Fruit fly (Drosophila melanogaster) whole organism, embryonic: ENCODE results near the gene Pmm2.

Experiments used
- CG10209 ChIP-seq: fragments of 200-800 bp; sonication (Bioruptor generic); optimal IDR thresholded peaks from 3 replicates; lab custom pipeline; 2017; ENCODE audit warnings: missing biosample characterization, mild to moderate bottlenecking, missing genetic modification characterization, missing genetic modification reagents
- CG10267 ChIP-seq: fragments of 200-800 bp; sonication (Bioruptor generic); optimal IDR thresholded peaks from 2 replicates; lab custom pipeline; 2018; ENCODE audit warnings: missing biosample characterization, mild to moderate bottlenecking, missing genetic modification characterization, moderate library complexity
- CG11247 ChIP-seq: fragments of 200-800 bp; sonication (Bioruptor generic); IDR thresholded peaks from 2 replicates; pipeline ENCODE4 v1.3.6; 2022; ENCODE audit warnings: missing biosample characterization, missing genetic modification characterization
- CG12391 ChIP-seq: fragments of 200-800 bp; sonication (Bioruptor generic); optimal IDR thresholded peaks from 3 replicates; lab custom pipeline; 2018; ENCODE audit warnings: missing biosample characterization, mild to moderate bottlenecking, missing genetic modification characterization, moderate library complexity
- CG12744 ChIP-seq: fragments of 200-800 bp; sonication (Bioruptor generic); optimal IDR thresholded peaks from 2 replicates; lab custom pipeline; 2016; ENCODE audit warnings: missing biosample characterization, missing genetic modification characterization
- CG12942 ChIP-seq: fragments of 200-800 bp; sonication (Bioruptor generic); optimal IDR thresholded peaks from 3 replicates; lab custom pipeline; 2016; ENCODE audit warnings: missing biosample characterization, missing genetic modification characterization
- CG13287 ChIP-seq: fragments of 200-800 bp; sonication (Bioruptor generic); IDR thresholded peaks from 2 replicates; pipeline ENCODE4 v1.3.6; 2022; ENCODE audit warnings: missing biosample characterization, missing genetic modification characterization; ENCODE audit not compliant: partially characterized antibody
- CG13775 ChIP-seq: fragments of 200-800 bp; sonication (Bioruptor generic); optimal IDR thresholded peaks from 3 replicates; lab custom pipeline; 2017; ENCODE audit warnings: missing biosample characterization, mild to moderate bottlenecking, missing genetic modification characterization
- CG15514 ChIP-seq: fragments of 200-800 bp; sonication (Bioruptor generic); optimal IDR thresholded peaks from 3 replicates; lab custom pipeline; 2017; ENCODE audit warnings: missing biosample characterization, missing genetic modification characterization, mild to moderate bottlenecking, moderate library complexity, missing genetic modification reagents
- CG15601 ChIP-seq: fragments of 200-800 bp; sonication (Bioruptor generic); optimal IDR thresholded peaks from 3 replicates; lab custom pipeline; 2019; ENCODE audit warnings: missing biosample characterization, mild to moderate bottlenecking, missing genetic modification characterization, moderate library complexity
- CG17328 ChIP-seq: fragments of 200-800 bp; sonication (Bioruptor generic); IDR thresholded peaks from 2 replicates; pipeline ENCODE4 v1.3.6; 2022; ENCODE audit warnings: missing biosample characterization, missing genetic modification characterization
- CG17829 ChIP-seq: fragments of 200-800 bp; optimal IDR thresholded peaks from 2 replicates; lab custom pipeline; 2019; ENCODE audit warnings: missing biosample characterization, mild to moderate bottlenecking, missing genetic modification characterization, moderate library complexity
- CG2875 ChIP-seq: fragments of 200-800 bp; sonication (Bioruptor generic); optimal IDR thresholded peaks from 2 replicates; lab custom pipeline; 2017; ENCODE audit warnings: missing biosample characterization, mild to moderate bottlenecking, missing genetic modification characterization, missing genetic modification reagents
- CG8765 ChIP-seq: fragments of 200-800 bp; sonication (Bioruptor generic); IDR thresholded peaks from 2 replicates; pipeline ENCODE4 v1.3.6; 2022; ENCODE audit warnings: missing biosample characterization, missing genetic modification characterization
- CG8944 ChIP-seq: fragments of 200-800 bp; sonication (Bioruptor generic); optimal IDR thresholded peaks from 3 replicates; lab custom pipeline; 2016; ENCODE audit warnings: missing biosample characterization, missing genetic modification characterization
- Deaf1 ChIP-seq: fragments of 200-800 bp; optimal IDR thresholded peaks from 3 replicates; lab custom pipeline; 2019; ENCODE audit warnings: missing biosample characterization, mild to moderate bottlenecking, missing genetic modification characterization, moderate library complexity
- Doc2 ChIP-seq: fragments of 200-800 bp; sonication (Bioruptor generic); IDR thresholded peaks from 2 replicates; pipeline ENCODE4 v1.3.6; 2022; ENCODE audit warnings: missing biosample characterization, missing genetic modification characterization
- Ets65A ChIP-seq: fragments of 200-800 bp; sonication (Bioruptor generic); peaks from one replicate; lab custom pipeline; 2016; ENCODE audit warnings: missing biosample characterization, missing genetic modification characterization
- Fer3 ChIP-seq: fragments of 200-800 bp; sonication (Bioruptor generic); optimal IDR thresholded peaks from 2 replicates; lab custom pipeline; 2018; ENCODE audit warnings: missing biosample characterization, mild to moderate bottlenecking, missing genetic modification characterization, moderate library complexity
- H2.0 ChIP-seq: fragments of 200-800 bp; sonication (Bioruptor generic); IDR thresholded peaks from 2 replicates; pipeline ENCODE4 v1.3.6; 2022; ENCODE audit warnings: missing biosample characterization, missing genetic modification characterization
- HLH54F ChIP-seq: fragments of 200-800 bp; sonication (Bioruptor generic); optimal IDR thresholded peaks from 3 replicates; lab custom pipeline; 2016; ENCODE audit warnings: missing biosample characterization, missing genetic modification characterization
- Hr3 ChIP-seq: fragments of 200-800 bp; sonication (Bioruptor generic); optimal IDR thresholded peaks from 3 replicates; lab custom pipeline; 2016; ENCODE audit warnings: missing biosample characterization, missing genetic modification characterization
- Hr51 ChIP-seq, 2 experiments: fragments of 200-800 bp; sonication (Bioruptor generic); optimal IDR thresholded peaks; 2 replicates in 1 of 2; 3 replicates in 1 of 2; lab custom pipeline; 2016 to 2018; ENCODE audit warnings: missing biosample characterization in 2 of 2, missing genetic modification characterization in 2 of 2, mild to moderate bottlenecking in 1 of 2, moderate library complexity in 1 of 2
- MESR4 ChIP-seq: fragments of 200-800 bp; sonication (Bioruptor generic); optimal IDR thresholded peaks from 2 replicates; lab custom pipeline; 2018; ENCODE audit warnings: missing biosample characterization, mild to moderate bottlenecking, missing genetic modification characterization, moderate library complexity
- Med ChIP-seq: fragments of 200-800 bp; sonication (Bioruptor generic); peaks from one replicate; lab custom pipeline; 2016; ENCODE audit warnings: missing biosample characterization, missing genetic modification characterization, mild to moderate bottlenecking, inconsistent platforms, moderate library complexity
- Side ChIP-seq: fragments of 200-800 bp; sonication (Bioruptor generic); optimal IDR thresholded peaks from 2 replicates; lab custom pipeline; 2016; ENCODE audit warnings: missing biosample characterization, missing genetic modification characterization
- al ChIP-seq: fragments of 200-800 bp; sonication (Bioruptor generic); IDR thresholded peaks from 2 replicates; pipeline ENCODE4 v1.3.6; 2022; ENCODE audit warnings: missing biosample characterization, missing genetic modification characterization
- br ChIP-seq: fragments of >200 bp; optimal IDR thresholded peaks from 2 replicates; lab custom pipeline; 2017
- dysf ChIP-seq: fragments of 200-800 bp; sonication (Bioruptor generic); IDR thresholded peaks from 3 replicates; pipeline ENCODE4 v1.3.6; 2022; ENCODE audit warnings: missing biosample characterization, missing genetic modification characterization
- ems ChIP-seq: fragments of 200-800 bp; sonication (Bioruptor generic); optimal IDR thresholded peaks from 3 replicates; lab custom pipeline; 2016; ENCODE audit warnings: missing biosample characterization, missing genetic modification characterization
- exex ChIP-seq: fragments of 200-800 bp; sonication (Bioruptor generic); optimal IDR thresholded peaks from 4 replicates; lab custom pipeline; 2018; ENCODE audit warnings: missing biosample characterization, mild to moderate bottlenecking, missing genetic modification characterization, moderate library complexity
- fd64A ChIP-seq: fragments of 200-800 bp; sonication (Bioruptor generic); optimal IDR thresholded peaks from 3 replicates; lab custom pipeline; 2018; ENCODE audit warnings: missing biosample characterization, mild to moderate bottlenecking, missing genetic modification characterization
- hth ChIP-seq: fragments of >200 bp; optimal IDR thresholded peaks from 2 replicates; lab custom pipeline; 2017; ENCODE audit warnings: inconsistent platforms
- ind ChIP-seq: fragments of 200-800 bp; sonication (Bioruptor generic); optimal IDR thresholded peaks from 3 replicates; lab custom pipeline; 2016; ENCODE audit warnings: missing biosample characterization, missing genetic modification characterization
- kay ChIP-seq: fragments of 200-800 bp; sonication (Bioruptor generic); optimal IDR thresholded peaks from 2 replicates; lab custom pipeline; 2016; ENCODE audit warnings: missing biosample characterization, missing genetic modification characterization
- lab ChIP-seq: fragments of 200-800 bp; sonication (Bioruptor generic); optimal IDR thresholded peaks from 3 replicates; lab custom pipeline; 2017; ENCODE audit warnings: missing biosample characterization, missing genetic modification characterization, mild to moderate bottlenecking, moderate library complexity, missing genetic modification reagents
- lbe ChIP-seq: fragments of 200-800 bp; sonication (Bioruptor generic); optimal IDR thresholded peaks from 2 replicates; lab custom pipeline; 2016; ENCODE audit warnings: missing biosample characterization, mild to moderate bottlenecking, missing genetic modification characterization
- nmo ChIP-seq: fragments of 200-800 bp; sonication (Bioruptor generic); optimal IDR thresholded peaks from 2 replicates; lab custom pipeline; 2018; ENCODE audit warnings: missing biosample characterization, mild to moderate bottlenecking, missing genetic modification characterization, moderate library complexity
- oc ChIP-seq: fragments of 200-800 bp; sonication (Bioruptor generic); optimal IDR thresholded peaks from 2 replicates; lab custom pipeline; 2018; ENCODE audit warnings: missing biosample characterization, mild to moderate bottlenecking, missing genetic modification characterization, moderate library complexity
- prd ChIP-seq, 3 experiments: fragments of >200 bp in 2 of 3; fragments of 200-800 bp in 1 of 3; sonication (Bioruptor generic) in 1 of 3; optimal IDR thresholded peaks in 2 of 3; IDR thresholded peaks in 1 of 3; 2 replicates in 2 of 3; 3 replicates in 1 of 3; pipeline versions ENCODE4 v1.3.6 to Lab custom; 2017 to 2022; ENCODE audit warnings: missing biosample characterization in 1 of 3, missing genetic modification characterization in 1 of 3
- pros ChIP-seq: fragments of 200-800 bp; sonication (Bioruptor generic); optimal IDR thresholded peaks from 3 replicates; lab custom pipeline; 2019; ENCODE audit warnings: missing biosample characterization, mild to moderate bottlenecking, missing genetic modification characterization, moderate library complexity
- sens ChIP-seq: fragments of 200-800 bp; sonication (Bioruptor generic); peaks from one replicate; lab custom pipeline; 2016; ENCODE audit warnings: missing biosample characterization, missing genetic modification characterization
- stc ChIP-seq: fragments of 200-800 bp; sonication (Bioruptor generic); IDR thresholded peaks from 2 replicates; pipeline ENCODE4 v1.3.6; 2022; ENCODE audit warnings: missing biosample characterization, missing genetic modification characterization
- ttk ChIP-seq: fragments of 200-800 bp; sonication (Bioruptor generic); IDR thresholded peaks from 2 replicates; pipeline ENCODE4 v2.1.2; 2022; ENCODE audit warnings: missing biosample characterization, missing genetic modification characterization
- unpg ChIP-seq: fragments of 200-800 bp; sonication (Bioruptor generic); optimal IDR thresholded peaks from 3 replicates; lab custom pipeline; 2018; ENCODE audit warnings: missing biosample characterization, mild to moderate bottlenecking, missing genetic modification characterization, moderate library complexity
- vfl ChIP-seq: fragments of 200-800 bp; sonication (Bioruptor generic); optimal IDR thresholded peaks from 2 replicates; lab custom pipeline; 2016; ENCODE audit warnings: missing biosample characterization, missing genetic modification characterization
- zen ChIP-seq: fragments of 200-800 bp; sonication (Bioruptor generic); optimal IDR thresholded peaks from 3 replicates; lab custom pipeline; 2018; ENCODE audit warnings: missing biosample characterization, mild to moderate bottlenecking, missing genetic modification characterization, moderate library complexity
- zfh1 ChIP-seq: fragments of 200-800 bp; sonication (Bioruptor generic); IDR thresholded peaks from 3 replicates; pipeline ENCODE4 v1.3.6; 2022; ENCODE audit warnings: missing biosample characterization, missing genetic modification characterization

Pmm2 gene

dm6 chr3L:12517443-12518209, 16.8 kb upstream of the Pmm2 start (continued):
- TF ChIP-seq H2.0 (GFP tag; lab: Robert Waterston, UW), result 0 out of 2 replicates have a peak, but pooled peaks have one; percentile 11
- TF ChIP-seq Deaf1 (tag; lab: Kevin White, UChicago), result no peak
- peak; percentile 66 for TF ChIP-seq Med (GFP tag; lab: Kevin White, UChicago)
- TF ChIP-seq MESR4 (GFP tag; lab: Kevin White, UChicago), result no peak
- no peak for TF ChIP-seq br (lab: Kevin White, UChicago)
- peak; percentile 16 for TF ChIP-seq CG8944 (GFP tag; lab: Kevin White, UChicago)
- TF ChIP-seq sens (GFP tag; lab: Kevin White, UChicago), result peak; percentile 21
- TF ChIP-seq Ets65A (GFP tag; lab: Kevin White, UChicago), result peak; percentile 64
- TF ChIP-seq Hr51 (GFP tag; optimal IDR thresholded peaks at IDR 0.05; lab: Kevin White, UChicago), result peak in 1 of 2 experiments; percentile 12

dm6 chr3L:12519315-12519714, 15.1 kb upstream of the Pmm2 start:
- TF ChIP-seq CG8765 (GFP tag; lab: Robert Waterston, UW) (no peak), HLH54F (GFP tag; lab: Kevin White, UChicago) (no peak), CG11247 (no peak), Side (no peak), Fer3 (tag; lab: Kevin White, UChicago) (no peak), lbe (GFP tag; lab: Kevin White, UChicago) (no peak), CG13287 (GFP tag; lab: Robert Waterston, UW) (no peak), zen (tag; lab: Kevin White, UChicago) (no peak), zfh1 (GFP tag; lab: Robert Waterston, UW) (no peak), oc (tag; lab: Kevin White, UChicago) (no peak), prd (optimal IDR thresholded peaks at IDR 0.05; lab: Kevin White, UChicago) (no peak), prd (GFP tag; IDR thresholded peaks at IDR 0.05; lab: Robert Waterston, UW) (no peak), CG15601 (tag; lab: Kevin White, UChicago) (no peak), CG12744 (GFP tag; lab: Kevin White, UChicago) (no peak), kay (no peak), CG17829 (tag; lab: Kevin White, UChicago) (no peak), CG15514 (GFP tag; lab: Kevin White, UChicago) (peak; percentile 81), al (GFP tag; lab: Robert Waterston, UW) (no peak), Doc2 (no peak), stc (no peak), CG2875 (no peak), CG10209 (GFP tag; lab: Kevin White, UChicago) (no peak), ind (no peak), dysf (GFP tag; lab: Robert Waterston, UW) (no peak), CG17328 (GFP tag; lab: Robert Waterston, UW) (no peak), ttk (no peak), fd64A (GFP tag; lab: Kevin White, UChicago) (no peak), CG12391 (tag; lab: Kevin White, UChicago) (no peak), lab (GFP tag; lab: Kevin White, UChicago) (no peak), CG10267 (tag; lab: Kevin White, UChicago) (no peak), CG12942 (no peak), vfl (GFP tag; lab: Kevin White, UChicago) (no peak), hth (lab: Kevin White, UChicago) (no peak), ems (no peak), CG13775 (GFP tag; lab: Kevin White, UChicago) (no peak), exex (tag; lab: Kevin White, UChicago) (peak; percentile 72), nmo (GFP tag; lab: Kevin White, UChicago) (no peak), Deaf1 (tag; lab: Kevin White, UChicago) (peak; percentile 64), unpg (no peak), pros (GFP tag; lab: Kevin White, UChicago) (no peak), Hr3 (no peak)
